Fruit fly (Drosophila melanogaster): ENCODE data around the gene CG9664.

CG9664 gene

dm6 chr2L:3303893-3304292, 9.4 kb upstream of the CG9664 start, which contains the start of gene CG3277:
TSS of gene CG3277 (plus strand) at chr2L:3304100.
- no peak for TF ChIP-seq noc (tag; optimal IDR thresholded peaks at IDR 0.05)

DNA sequence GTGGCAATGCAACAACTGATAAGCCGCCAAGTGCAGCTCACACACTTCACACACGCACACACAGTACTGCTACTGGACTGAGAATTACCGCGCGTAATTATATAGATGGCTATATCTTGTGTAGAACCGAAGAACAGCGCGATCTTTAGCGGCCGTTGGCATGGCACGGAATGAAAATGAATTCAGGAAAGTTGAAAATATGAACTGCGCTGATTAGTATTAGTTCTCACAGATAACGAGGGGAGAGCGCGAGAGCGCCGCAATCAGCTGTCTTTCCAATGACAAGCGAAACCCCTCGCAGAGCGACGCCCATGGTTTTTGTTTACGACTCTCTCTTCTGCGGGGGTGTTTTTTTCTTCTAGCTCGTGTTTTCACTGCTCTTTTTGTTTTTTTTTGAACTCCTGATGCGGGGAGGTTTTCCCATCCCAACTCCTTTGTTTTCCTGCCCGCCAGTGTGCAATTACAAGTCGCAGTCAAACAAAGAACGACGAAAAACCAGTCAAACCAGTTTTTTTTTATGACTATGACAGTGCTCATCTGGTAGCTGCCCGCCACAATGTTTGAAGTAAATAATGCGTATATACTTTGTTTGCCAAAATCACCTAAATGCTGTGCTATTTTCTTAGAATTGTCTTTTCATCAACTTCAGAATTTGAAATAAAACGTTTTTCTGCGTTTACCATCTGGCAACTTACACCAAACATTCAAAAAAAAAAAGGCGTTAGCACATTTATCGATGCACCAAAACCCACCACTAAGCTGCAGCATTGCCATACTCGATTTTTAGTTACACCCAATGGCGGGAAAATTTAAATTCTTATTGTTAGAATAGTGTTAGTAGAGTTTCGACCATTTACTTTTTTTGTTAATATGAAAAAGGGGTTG, 8.7 kb upstream of the CG9664 start, which contains the start of gene CG9663:
Gene CG9663, minus strand, starts transcription at position 173 of the 885 bp plus-strand sequence.
- peak; percentile 50 for TF ChIP-seq noc (tag; optimal IDR thresholded peaks at IDR 0.05)

DNA sequence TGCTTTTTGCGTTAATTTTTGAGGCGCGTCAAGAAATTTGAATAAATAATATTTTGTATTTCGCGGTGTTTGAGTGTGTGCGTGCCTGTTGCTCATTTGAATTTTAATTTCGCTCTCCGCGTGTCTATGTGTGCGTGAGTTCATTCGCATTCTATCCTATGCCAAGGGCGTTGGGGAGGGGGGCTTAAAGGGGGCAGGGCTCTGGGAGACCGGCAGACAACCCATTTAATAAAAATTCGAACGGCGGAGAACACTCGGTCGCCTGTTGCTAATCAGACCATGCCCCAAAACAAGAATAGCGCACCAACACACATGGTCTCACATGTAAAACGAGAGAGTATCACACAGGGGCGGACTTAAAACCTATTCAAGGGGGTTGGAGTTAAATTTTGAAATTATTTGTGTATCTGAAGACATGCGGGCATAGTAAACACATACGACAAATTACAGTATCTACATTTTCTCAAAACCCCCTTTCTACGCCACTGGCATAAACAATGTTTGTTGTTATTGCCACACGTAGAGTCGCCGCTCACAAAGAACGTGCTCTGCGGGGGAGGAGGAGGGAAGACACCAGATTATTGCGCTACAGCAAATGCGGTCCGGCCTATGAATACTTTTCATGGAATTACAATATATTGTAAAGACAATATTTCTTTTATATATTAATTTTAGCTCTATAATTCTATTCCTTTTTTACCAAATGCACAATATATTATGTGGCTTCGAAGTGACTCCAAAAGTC, 7.4 kb upstream of the CG9664 start:
- peak; percentile 99 for TF ChIP-seq noc (tag; optimal IDR thresholded peaks at IDR 0.05)

DNA sequence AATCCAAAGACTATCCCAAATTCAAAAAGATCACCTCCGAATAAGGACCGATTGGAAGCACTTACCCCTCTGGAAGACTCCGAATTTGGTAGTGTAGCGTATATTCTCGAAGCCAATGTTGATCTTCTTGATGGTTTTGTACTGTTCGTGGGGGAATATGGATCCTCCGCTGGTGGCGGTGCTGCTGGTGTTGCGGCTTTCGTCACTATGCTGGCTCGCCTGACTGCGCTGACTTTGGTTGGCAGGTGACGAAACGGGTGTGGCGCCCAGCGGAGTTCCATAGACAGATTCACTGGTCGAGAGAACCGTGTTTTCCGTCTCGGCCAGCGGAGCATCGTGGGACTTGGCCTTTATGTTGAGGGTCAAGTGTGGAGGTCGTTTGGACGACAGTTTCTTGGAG, 6.6 kb upstream of the CG9664 start:
- TF ChIP-seq noc (tag; optimal IDR thresholded peaks at IDR 0.05) = no peak

dm6 chr2L:3299803-3300202, 5.3 kb upstream of the CG9664 start:
- no peak for TF ChIP-seq noc (tag; optimal IDR thresholded peaks at IDR 0.05)

dm6 chr2L:3299142-3299541, 4.6 kb upstream of the CG9664 start:
- TF ChIP-seq noc (tag; optimal IDR thresholded peaks at IDR 0.05) = no peak

- TF ChIP-seq noc (tag; optimal IDR thresholded peaks at IDR 0.05) = no peak
Observed at dm6 chr2L:3298065-3298469, 3.6 kb upstream of the CG9664 start.

DNA sequence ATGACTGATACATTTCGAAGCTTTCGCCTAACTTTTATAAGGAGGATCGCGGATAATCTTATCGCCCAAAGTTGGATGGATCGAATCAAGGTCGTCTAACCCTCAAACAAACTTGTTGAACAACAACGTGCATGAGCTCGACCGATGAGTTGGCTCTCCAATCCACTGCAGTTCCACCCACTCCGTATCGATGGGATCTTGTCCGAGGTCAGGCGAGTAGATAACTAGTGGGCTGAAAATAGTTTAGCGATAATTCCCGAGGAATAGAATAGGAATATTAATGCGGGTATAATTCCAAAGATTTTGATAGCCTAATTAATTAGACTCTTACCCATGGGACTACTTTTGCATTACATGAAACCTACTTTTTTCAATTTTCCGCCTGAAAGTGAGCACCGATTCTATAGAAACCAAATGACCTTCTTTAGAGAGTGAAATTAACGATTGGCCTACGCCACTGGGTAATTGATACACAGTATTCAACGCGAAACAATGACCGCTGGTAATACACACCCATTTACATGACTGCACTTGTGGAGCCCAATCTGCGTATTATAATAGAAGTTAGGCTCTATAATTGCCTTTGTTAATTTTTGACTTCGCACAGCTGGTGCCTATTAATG, 677 bp downstream of the CG9664 start:
- no peak for TF ChIP-seq noc (tag; optimal IDR thresholded peaks at IDR 0.05)

- peak; percentile 5 for TF ChIP-seq noc (tag; optimal IDR thresholded peaks at IDR 0.05)
Observed at dm6 chr2L:3280484-3280993, 14.0 kb downstream of the CG9664 start, which contains the start of gene OtopLb. TSS of gene OtopLb (minus strand) at chr2L:3280534.

DNA sequence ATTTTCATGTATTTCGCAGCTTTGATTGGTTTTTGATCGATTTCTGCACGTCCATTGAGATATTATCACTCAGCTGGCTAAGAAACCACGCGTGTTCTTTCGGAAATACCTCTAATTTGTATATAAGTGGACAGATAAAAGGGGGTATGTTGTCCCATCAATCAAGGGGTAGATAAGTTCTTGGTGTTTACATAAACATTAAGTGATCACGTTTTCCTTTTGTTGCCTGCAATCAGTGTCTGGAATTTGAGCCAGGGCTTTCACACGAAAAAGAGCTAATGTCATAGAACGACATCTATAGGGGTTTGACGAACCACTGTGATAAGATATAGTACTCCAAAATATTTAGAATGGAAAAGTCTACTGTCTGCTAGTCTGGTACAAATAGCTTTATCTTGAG, 15.7 kb downstream of the CG9664 start:
- TF ChIP-seq noc (tag; optimal IDR thresholded peaks at IDR 0.05) = no peak

dm6 chr2L:3269137-3269536, 25.4 kb downstream of the CG9664 start, which contains the start of gene CG3347:
TSS of gene CG3347 (plus strand) at chr2L:3269437.
- no peak for TF ChIP-seq noc (tag; optimal IDR thresholded peaks at IDR 0.05)

DNA sequence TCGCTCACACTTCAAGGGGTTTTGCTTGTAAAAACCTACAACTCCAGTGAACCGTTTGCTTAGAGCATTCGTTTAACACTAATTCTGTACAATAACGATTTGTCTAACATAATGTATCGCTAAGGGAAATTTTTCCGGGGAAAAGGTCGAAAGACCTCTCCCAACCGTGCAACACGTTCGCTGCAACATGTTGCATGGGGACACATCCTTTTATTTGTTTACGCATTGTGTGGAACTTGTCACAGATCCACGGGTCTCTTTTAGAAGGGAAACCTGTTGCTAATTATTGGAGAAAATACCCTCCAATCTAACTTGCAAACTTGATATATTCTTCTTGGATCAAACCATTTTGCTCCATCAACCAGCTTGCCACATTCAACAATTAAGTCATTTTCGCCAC, 28.9 kb downstream of the CG9664 start:
- no peak for TF ChIP-seq noc (tag; optimal IDR thresholded peaks at IDR 0.05)

DNA sequence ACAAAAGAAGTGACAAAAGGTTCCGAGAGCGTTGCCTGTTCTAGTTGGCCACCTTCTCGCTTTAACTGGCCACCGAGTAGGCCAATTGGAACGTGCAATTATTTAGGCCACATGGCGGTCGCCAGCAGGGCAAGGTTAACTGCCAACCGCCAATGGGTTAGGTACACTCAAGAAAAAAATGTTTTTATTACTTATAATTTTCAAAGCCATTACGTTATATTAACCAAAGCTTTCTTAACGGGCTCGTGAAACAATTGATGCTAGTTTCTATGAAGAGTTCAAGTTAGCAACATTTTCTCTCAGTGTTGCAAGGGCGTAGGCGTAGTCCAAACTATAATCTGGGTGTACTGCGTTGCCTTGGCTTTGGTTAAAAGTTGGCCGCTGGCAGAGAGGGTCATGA, 48.5 kb downstream of the CG9664 start:
- no peak for TF ChIP-seq noc (tag; optimal IDR thresholded peaks at IDR 0.05)
